Comparison of ENCODE assay signal across 5 worm cellular contexts in genomic region chrV:20770846-20771245, ce11.
TF ChIP-seq lines count a peak whose summit lies in the region.

No protein-coding gene starts in this region.

TF ChIP-seq in whole organism, L1 larva, 84 proteins besides CTCF, POLR2A, EP300 and RAD21:
- peak; percentile 22 for TF ChIP-seq lin-14 (GFP tag; optimal IDR thresholded peaks at IDR 0.05; lab: Kevin White, UChicago)
- no peak for TF ChIP-seq efl-1 (optimal IDR thresholded peaks at IDR 0.05; lab: Kevin White, UChicago)
- TF ChIP-seq efl-1 (GFP tag; optimal IDR thresholded peaks at IDR 0.05 in 1 of 2; lab: Kevin White, UChicago), result no peak
- no peak for TF ChIP-seq unc-30 (tag; optimal IDR thresholded peaks at IDR 0.05; lab: Kevin White, UChicago)
- TF ChIP-seq elt-2 (tag; optimal IDR thresholded peaks at IDR 0.05; lab: Kevin White, UChicago), result peak; percentile 34
- no peak for TF ChIP-seq vab-15 (tag; optimal IDR thresholded peaks at IDR 0.05; lab: Kevin White, UChicago)

TF ChIP-seq in whole organism, L2 larva, 48 proteins besides CTCF, POLR2A, EP300 and RAD21:
- TF ChIP-seq elt-1 (tag; optimal IDR thresholded peaks at IDR 0.05; lab: Kevin White, UChicago) (no peak), fos-1 (tag; optimal IDR thresholded peaks at IDR 0.05; lab: Kevin White, UChicago) (peak; percentile 85)

TF ChIP-seq in whole organism, L3 larva, 47 proteins besides CTCF, POLR2A, EP300 and RAD21:
- TF ChIP-seq elt-2 (tag; optimal IDR thresholded peaks at IDR 0.05; lab: Kevin White, UChicago) (peak; percentile 71), mml-1 (tag; optimal IDR thresholded peaks at IDR 0.05; lab: Kevin White, UChicago) (no peak), pqm-1 (tag; optimal IDR thresholded peaks at IDR 0.05; lab: Kevin White, UChicago) (peak; percentile 37)
TF ChIP-seq in whole organism, L3 larva: peak in this region for 2.

TF ChIP-seq in whole organism, L4 larva, 104 proteins besides CTCF, POLR2A, EP300 and RAD21:
- no peak for TF ChIP-seq pha-4 (GFP tag; IDR thresholded peaks at IDR 0.05; lab: Robert Waterston, UW)
- TF ChIP-seq pha-4 (tag; optimal IDR thresholded peaks at IDR 0.05; lab: Kevin White, UChicago), result peak; percentile 87
- peak; percentile 56 for TF ChIP-seq hlh-11 (tag; optimal IDR thresholded peaks at IDR 0.05; lab: Kevin White, UChicago)
- no peak for TF ChIP-seq zfp-3 (GFP tag; conservative IDR thresholded peaks at IDR 0.05; lab: Robert Waterston, UW)
- TF ChIP-seq hlh-30 (tag; optimal IDR thresholded peaks at IDR 0.05; lab: Kevin White, UChicago; ENCODE audit: insufficient read depth), result peak; percentile 13
- TF ChIP-seq dve-1 (tag; optimal IDR thresholded peaks at IDR 0.05; lab: Kevin White, UChicago; ENCODE audit: insufficient read depth), result peak; percentile 63
- no peak for TF ChIP-seq ceh-62 (tag; optimal IDR thresholded peaks at IDR 0.05; lab: Kevin White, UChicago)
- TF ChIP-seq daf-16 (GFP tag; optimal IDR thresholded peaks at IDR 0.05; lab: Kevin White, UChicago), result no peak
- TF ChIP-seq daf-16 (tag; optimal IDR thresholded peaks at IDR 0.05; lab: Kevin White, UChicago), result peak; percentile 70
- peak; percentile 67 for TF ChIP-seq nhr-28 (tag; optimal IDR thresholded peaks at IDR 0.05; lab: Kevin White, UChicago)
- TF ChIP-seq pqm-1 (tag; optimal IDR thresholded peaks at IDR 0.05; lab: Kevin White, UChicago), result peak; percentile 69
- peak; percentile 59 for TF ChIP-seq dmd-6 (GFP tag; IDR thresholded peaks at IDR 0.05; lab: Robert Waterston, UW)

TF ChIP-seq in whole organism, young adult, 124 proteins besides CTCF, POLR2A, EP300 and RAD21:
- peak; percentile 78 for TF ChIP-seq nhr-80 (tag; optimal IDR thresholded peaks at IDR 0.05; lab: Kevin White, UChicago)
- TF ChIP-seq madf-10 (tag; optimal IDR thresholded peaks at IDR 0.05; lab: Kevin White, UChicago), result peak; percentile 30
- TF ChIP-seq let-607 (tag; optimal IDR thresholded peaks at IDR 0.05; lab: Kevin White, UChicago), result peak in 1 of 2 experiments; percentile 4
- no peak for TF ChIP-seq F52B5.7 (tag; optimal IDR thresholded peaks at IDR 0.05; lab: Kevin White, UChicago)
TF ChIP-seq in whole organism, young adult: peak in this region for 3.
